Fruit fly (Drosophila melanogaster) whole organism, adult: Measurements from ENCODE around the gene Dtd.

ENCODE experiments used
- CG11617 ChIP-seq: fragments of 200-800 bp; sonication (Bioruptor generic); optimal IDR thresholded peaks from 2 replicates; lab custom pipeline; 2017; ENCODE audit warnings: mild to moderate bottlenecking, missing biosample characterization, missing genetic modification reagents, missing genetic modification characterization
- CG12768 ChIP-seq: fragments of 200-800 bp; sonication (Bioruptor generic); optimal IDR thresholded peaks from 2 replicates; lab custom pipeline; 2017; ENCODE audit warnings: missing biosample characterization, missing genetic modification characterization, mild to moderate bottlenecking, moderate library complexity, missing genetic modification reagents
- CG14711 ChIP-seq: fragments of 200-800 bp; sonication (Bioruptor generic); optimal IDR thresholded peaks from 2 replicates; lab custom pipeline; 2018; ENCODE audit warnings: missing biosample characterization, mild to moderate bottlenecking, missing genetic modification characterization, moderate library complexity
- CG1620 ChIP-seq: fragments of 200-800 bp; sonication (Bioruptor generic); optimal IDR thresholded peaks from 2 replicates; lab custom pipeline; 2016; ENCODE audit warnings: missing biosample characterization, missing genetic modification characterization
- CG33017 ChIP-seq: fragments of 200-800 bp; sonication (Bioruptor generic); optimal IDR thresholded peaks from 2 replicates; lab custom pipeline; 2018; ENCODE audit warnings: missing biosample characterization, mild to moderate bottlenecking, missing genetic modification characterization, moderate library complexity
- CG5204 ChIP-seq: fragments of 200-800 bp; sonication (Bioruptor generic); optimal IDR thresholded peaks from 2 replicates; lab custom pipeline; 2016; ENCODE audit warnings: missing biosample characterization, missing genetic modification characterization
- CG7045 ChIP-seq: fragments of 200-800 bp; sonication (Bioruptor generic); optimal IDR thresholded peaks from 2 replicates; lab custom pipeline; 2017; ENCODE audit warnings: missing biosample characterization, mild to moderate bottlenecking, missing genetic modification characterization
- CG7101 ChIP-seq: fragments of 200-800 bp; sonication (Bioruptor generic); optimal IDR thresholded peaks from 2 replicates; lab custom pipeline; 2018; ENCODE audit warnings: missing biosample characterization, mild to moderate bottlenecking, missing genetic modification characterization, moderate library complexity
- Clk ChIP-seq: fragments of 200-800 bp; sonication (Bioruptor generic); optimal IDR thresholded peaks from 2 replicates; lab custom pipeline; 2017; ENCODE audit warnings: missing biosample characterization, missing genetic modification characterization
- Crg-1 ChIP-seq: fragments of 200-800 bp; sonication (Bioruptor generic); optimal IDR thresholded peaks from 2 replicates; lab custom pipeline; 2016; ENCODE audit warnings: missing biosample characterization, missing genetic modification characterization
- Hr96 ChIP-seq: fragments of 200-800 bp; sonication (Bioruptor generic); optimal IDR thresholded peaks from 2 replicates; lab custom pipeline; 2016; ENCODE audit warnings: missing biosample characterization, missing genetic modification characterization
- Mnt ChIP-seq: fragments of 200-800 bp; sonication (Bioruptor generic); optimal IDR thresholded peaks from 2 replicates; lab custom pipeline; 2016; ENCODE audit warnings: missing biosample characterization, mild to moderate bottlenecking, missing genetic modification characterization
- bab1 ChIP-seq: fragments of 200-800 bp; sonication (Bioruptor generic); optimal IDR thresholded peaks from 3 replicates; lab custom pipeline; 2019; ENCODE audit warnings: missing biosample characterization, mild to moderate bottlenecking, missing genetic modification characterization, moderate library complexity
- cic ChIP-seq: fragments of 200-800 bp; sonication (Bioruptor generic); optimal IDR thresholded peaks from 2 replicates; lab custom pipeline; 2017; ENCODE audit warnings: missing biosample characterization, mild to moderate bottlenecking, missing genetic modification characterization, moderate library complexity
- cnc ChIP-seq, 2 experiments: fragments of >200 bp; optimal IDR thresholded peaks; 2 replicates each; lab custom pipeline; 2017
- kay ChIP-seq: fragments of 200-800 bp; sonication (Bioruptor generic); peaks from one replicate; lab custom pipeline; 2016; ENCODE audit warnings: missing biosample characterization, missing genetic modification characterization, borderline replicate concordance
- ovo ChIP-seq: fragments of 200-800 bp; sonication (Bioruptor generic); optimal IDR thresholded peaks from 2 replicates; lab custom pipeline; 2016; ENCODE audit warnings: missing biosample characterization, missing genetic modification characterization
- pad ChIP-seq: fragments of 200-800 bp; sonication (Bioruptor generic); optimal IDR thresholded peaks from 3 replicates; lab custom pipeline; 2017; ENCODE audit warnings: missing biosample characterization, missing genetic modification characterization, mild to moderate bottlenecking, moderate library complexity, missing genetic modification reagents
- tj ChIP-seq: fragments of 200-800 bp; sonication (Bioruptor generic); optimal IDR thresholded peaks from 3 replicates; lab custom pipeline; 2017; ENCODE audit warnings: missing biosample characterization, mild to moderate bottlenecking, missing genetic modification characterization, moderate library complexity
- toe ChIP-seq: fragments of 200-800 bp; sonication (Bioruptor generic); optimal IDR thresholded peaks from 2 replicates; lab custom pipeline; 2016; ENCODE audit warnings: missing biosample characterization, missing genetic modification characterization

The Dtd gene

DNA sequence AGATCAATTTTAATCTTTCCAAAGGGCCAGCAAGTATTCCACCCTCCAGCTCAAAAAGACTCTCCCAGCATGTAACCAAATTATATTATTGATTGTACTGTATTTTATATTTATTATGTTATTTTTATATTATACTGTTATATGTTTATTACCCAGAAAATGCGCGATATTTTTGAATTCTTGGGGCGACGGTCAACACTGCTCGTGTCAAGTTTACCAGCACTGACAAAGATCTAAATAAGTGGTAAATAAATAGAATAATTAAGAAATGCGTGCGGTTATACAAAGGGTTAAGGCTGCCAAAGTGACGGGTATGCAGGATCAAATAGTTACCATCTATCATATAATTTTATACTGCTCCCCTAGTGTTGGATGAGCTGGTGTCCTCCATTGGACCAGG lies at the start of gene Dtd:
TSS of gene Dtd (plus strand) at position 248 of the 400 bp plus-strand sequence.
- no peak for TF ChIP-seq toe (GFP tag; lab: Kevin White, UChicago)
- no peak for TF ChIP-seq Hr96 (GFP tag; lab: Kevin White, UChicago)
- TF ChIP-seq pad (GFP tag; lab: Kevin White, UChicago): peak; percentile 51
- TF ChIP-seq CG33017 (tag; lab: Kevin White, UChicago): peak; percentile 3
- peak; percentile 58 for TF ChIP-seq CG7101 (tag; lab: Kevin White, UChicago)
- peak; percentile 54 for TF ChIP-seq Crg-1 (GFP tag; lab: Kevin White, UChicago)
- peak; percentile 44 for TF ChIP-seq Mnt (GFP tag; lab: Kevin White, UChicago)
- no peak for TF ChIP-seq CG7045 (GFP tag; lab: Kevin White, UChicago)
- TF ChIP-seq CG11617 (GFP tag; lab: Kevin White, UChicago): no peak
- TF ChIP-seq kay (GFP tag; lab: Kevin White, UChicago): no peak
- no peak for TF ChIP-seq cic (GFP tag; lab: Kevin White, UChicago)
- TF ChIP-seq Clk (GFP tag; lab: Kevin White, UChicago): no peak
- no peak for TF ChIP-seq CG1620 (GFP tag; lab: Kevin White, UChicago)
- no peak for TF ChIP-seq bab1 (GFP tag; lab: Kevin White, UChicago)
- no peak for TF ChIP-seq CG5204 (GFP tag; lab: Kevin White, UChicago)
- TF ChIP-seq CG12768 (GFP tag; lab: Kevin White, UChicago): peak; percentile 54
- no peak for TF ChIP-seq tj (GFP tag; lab: Kevin White, UChicago)
- no peak for TF ChIP-seq ovo (GFP tag; lab: Kevin White, UChicago)
- TF ChIP-seq CG14711: peak; percentile 43
- TF ChIP-seq cnc (optimal IDR thresholded peaks at IDR 0.05; lab: Kevin White, UChicago): no peak

- TF ChIP-seq Clk (GFP tag; lab: Kevin White, UChicago): no peak
- TF ChIP-seq CG5204 (GFP tag; lab: Kevin White, UChicago): no peak
- no peak for TF ChIP-seq ovo (GFP tag; lab: Kevin White, UChicago)
- TF ChIP-seq cic (GFP tag; lab: Kevin White, UChicago): no peak
- no peak for TF ChIP-seq Hr96 (GFP tag; lab: Kevin White, UChicago)
- TF ChIP-seq CG12768 (GFP tag; lab: Kevin White, UChicago): no peak
- TF ChIP-seq CG14711: no peak
- TF ChIP-seq CG33017 (tag; lab: Kevin White, UChicago): no peak
- no peak for TF ChIP-seq bab1 (GFP tag; lab: Kevin White, UChicago)
- TF ChIP-seq CG11617 (GFP tag; lab: Kevin White, UChicago): no peak
- no peak for TF ChIP-seq CG1620 (GFP tag; lab: Kevin White, UChicago)
- no peak for TF ChIP-seq toe (GFP tag; lab: Kevin White, UChicago)
- TF ChIP-seq Mnt (GFP tag; lab: Kevin White, UChicago): no peak
- TF ChIP-seq pad (GFP tag; lab: Kevin White, UChicago): no peak
- no peak for TF ChIP-seq cnc (optimal IDR thresholded peaks at IDR 0.05; lab: Kevin White, UChicago)
- TF ChIP-seq Crg-1 (GFP tag; lab: Kevin White, UChicago): no peak
Observed at dm6 chr3R:11392805-11393204, 37.1 kb upstream of the Dtd start.

DNA sequence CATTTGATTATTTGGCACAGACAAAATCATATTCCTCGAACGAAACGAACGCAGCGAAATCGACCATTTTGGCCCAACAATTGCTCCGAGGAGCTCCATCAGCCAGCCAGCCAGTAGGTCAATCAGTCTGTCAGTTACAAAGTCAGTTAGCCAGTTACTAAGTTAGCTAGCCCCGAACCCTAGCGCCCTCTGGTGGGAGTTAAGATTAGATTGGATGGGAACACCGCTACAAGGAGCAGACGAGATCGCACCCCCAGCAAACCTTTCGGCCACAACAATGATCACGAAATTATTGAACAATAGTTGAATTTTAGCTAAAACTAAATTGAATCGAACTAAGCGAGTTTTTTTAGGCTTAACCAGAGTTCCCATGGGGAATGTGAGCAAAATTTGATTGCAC lies 36.0 kb upstream of the Dtd start:
- TF ChIP-seq Clk (GFP tag; lab: Kevin White, UChicago) (no peak), ovo (GFP tag; lab: Kevin White, UChicago) (no peak), cnc (optimal IDR thresholded peaks at IDR 0.05; lab: Kevin White, UChicago) (no peak), CG14711 (no peak), pad (GFP tag; lab: Kevin White, UChicago) (no peak), tj (GFP tag; lab: Kevin White, UChicago) (no peak), kay (GFP tag; lab: Kevin White, UChicago) (no peak), toe (GFP tag; lab: Kevin White, UChicago) (no peak), cic (GFP tag; lab: Kevin White, UChicago) (no peak), CG12768 (GFP tag; lab: Kevin White, UChicago) (no peak), CG33017 (tag; lab: Kevin White, UChicago) (no peak), Crg-1 (GFP tag; lab: Kevin White, UChicago) (no peak), bab1 (GFP tag; lab: Kevin White, UChicago) (no peak), Mnt (GFP tag; lab: Kevin White, UChicago) (no peak), Hr96 (GFP tag; lab: Kevin White, UChicago) (no peak), CG7101 (tag; lab: Kevin White, UChicago) (no peak), CG7045 (GFP tag; lab: Kevin White, UChicago) (no peak)

DNA sequence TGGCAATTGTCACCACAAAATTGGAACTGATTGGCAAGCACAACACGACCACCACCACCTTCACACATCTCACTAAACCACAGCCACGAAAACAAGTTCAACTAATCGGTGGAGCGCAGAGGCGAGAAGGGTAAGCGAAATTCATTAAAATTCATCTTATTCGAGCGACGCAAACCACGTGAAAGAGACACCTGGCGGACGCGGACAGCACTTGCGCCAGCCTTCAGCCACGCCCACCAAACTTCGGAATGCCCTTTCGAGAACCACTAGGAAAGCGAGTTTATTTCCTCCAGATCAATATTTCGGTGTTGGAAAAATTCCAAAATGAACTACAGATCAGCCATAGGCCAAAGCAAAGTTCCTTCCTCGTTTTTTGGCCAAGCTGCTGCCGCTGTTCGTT lies 34.3 kb upstream of the Dtd start:
- no peak for TF ChIP-seq tj (GFP tag; lab: Kevin White, UChicago)
- TF ChIP-seq toe (GFP tag; lab: Kevin White, UChicago): no peak
- no peak for TF ChIP-seq CG7045 (GFP tag; lab: Kevin White, UChicago)
- TF ChIP-seq ovo (GFP tag; lab: Kevin White, UChicago): no peak
- no peak for TF ChIP-seq cic (GFP tag; lab: Kevin White, UChicago)
- TF ChIP-seq CG12768 (GFP tag; lab: Kevin White, UChicago): no peak
- TF ChIP-seq bab1 (GFP tag; lab: Kevin White, UChicago): no peak
- TF ChIP-seq CG33017 (tag; lab: Kevin White, UChicago): no peak
- TF ChIP-seq Mnt (GFP tag; lab: Kevin White, UChicago): no peak
- no peak for TF ChIP-seq Clk (GFP tag; lab: Kevin White, UChicago)
- TF ChIP-seq Hr96 (GFP tag; lab: Kevin White, UChicago): no peak
- TF ChIP-seq CG7101 (tag; lab: Kevin White, UChicago): no peak

dm6 chr3R:11402894-11403293 lies 27.0 kb upstream of the Dtd start:
- no peak for TF ChIP-seq Crg-1 (GFP tag; lab: Kevin White, UChicago)

dm6 chr3R:11407733-11408134 lies 22.1 kb upstream of the Dtd start, which contains the start of gene mRpL40:
Gene mRpL40 (plus strand): TSS chr3R:11407918.
- TF ChIP-seq cnc (optimal IDR thresholded peaks at IDR 0.05; lab: Kevin White, UChicago) (no peak), bab1 (GFP tag; lab: Kevin White, UChicago) (peak; percentile 48)
